Fruit fly (Drosophila melanogaster) whole organism, embryonic: ENCODE measurements around the gene mRF1.

Experiments used
- CG33213 ChIP-seq: fragments of 200-800 bp; sonication (Bioruptor generic); optimal IDR thresholded peaks from 3 replicates; lab custom pipeline; 2016; ENCODE audit warnings: missing biosample characterization, missing genetic modification characterization
- CG3995 ChIP-seq: fragments of 200-800 bp; sonication (Bioruptor generic); optimal IDR thresholded peaks from 3 replicates; lab custom pipeline; 2016; ENCODE audit warnings: missing biosample characterization, missing genetic modification characterization
- PHDP ChIP-seq: fragments of 200-800 bp; sonication (Bioruptor generic); optimal IDR thresholded peaks from 3 replicates; lab custom pipeline; 2018; ENCODE audit warnings: missing biosample characterization, mild to moderate bottlenecking, missing genetic modification characterization, moderate library complexity
- gro ChIP-seq: fragments of 200-800 bp; sonication (Bioruptor generic); optimal IDR thresholded peaks from 2 replicates; lab custom pipeline; 2016; ENCODE audit warnings: missing biosample characterization, missing genetic modification characterization
- psq ChIP-seq: fragments of 200-800 bp; sonication (Bioruptor generic); optimal IDR thresholded peaks from 2 replicates; lab custom pipeline; 2017; ENCODE audit warnings: missing biosample characterization, missing genetic modification characterization

DNA sequence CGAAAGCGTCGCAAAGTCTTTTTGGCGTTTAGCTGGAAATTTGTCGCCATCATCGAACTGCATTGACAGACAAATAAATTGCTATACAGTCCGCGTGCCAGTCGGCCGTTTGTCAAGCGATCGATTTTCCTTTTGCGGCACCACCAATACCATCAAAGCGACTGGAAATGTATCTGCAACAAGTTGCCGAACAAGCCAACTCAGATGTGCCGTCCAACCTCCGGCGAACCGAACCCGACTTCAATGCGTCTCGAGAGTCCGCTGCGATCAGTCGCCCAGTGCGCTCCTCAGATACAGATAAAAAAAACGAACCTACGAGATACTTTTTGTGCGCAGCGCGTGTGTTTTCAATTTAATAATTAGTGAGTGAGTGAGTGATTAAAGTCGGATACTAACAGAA lies 46.8 kb downstream of the mRF1 start:
- TF ChIP-seq psq (GFP tag; lab: Kevin White, UChicago) (no peak), PHDP (tag; lab: Kevin White, UChicago) (no peak), gro (no peak), CG33213 (no peak), CG3995 (GFP tag; lab: Kevin White, UChicago) (no peak)
